Worm (Caenorhabditis elegans): Measurements from ENCODE around the gene F53F4.4.
A peak's percentile ranks its signal among the peaks of the same experiment; 100 is the strongest.

F53F4.4 gene

DNA sequence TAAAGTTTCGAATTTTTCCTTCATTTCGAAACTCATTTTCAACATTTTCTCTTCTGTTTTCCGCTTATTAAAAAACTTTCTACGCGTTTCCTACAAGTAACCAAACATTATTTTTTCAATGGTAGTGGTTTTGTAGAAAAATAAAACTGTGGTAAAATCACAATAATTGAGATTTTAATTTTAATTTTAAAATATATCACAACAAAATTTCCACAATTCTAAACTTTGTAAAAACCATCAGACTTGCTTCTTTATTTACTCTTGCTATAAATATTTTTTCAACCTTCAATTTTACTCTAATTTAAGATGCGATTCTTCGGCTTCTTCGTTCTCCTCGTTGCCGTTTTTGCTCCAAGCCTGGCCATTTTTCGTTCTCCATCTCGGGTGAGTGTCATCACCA is 5.3 kb upstream of the F53F4.4 start, which contains the start of gene F53F4.17:
Gene F53F4.17 (plus strand): TSS at position 301 of the 400 bp plus-strand sequence.
- TF ChIP-seq nhr-28 (tag; optimal IDR thresholded peaks at IDR 0.05) (no peak), M03D4.4 (tag; optimal IDR thresholded peaks at IDR 0.05) (no peak), unc-39 (tag; optimal IDR thresholded peaks at IDR 0.05) (no peak), ceh-43 (GFP tag; optimal IDR thresholded peaks at IDR 0.05) (no peak)

DNA sequence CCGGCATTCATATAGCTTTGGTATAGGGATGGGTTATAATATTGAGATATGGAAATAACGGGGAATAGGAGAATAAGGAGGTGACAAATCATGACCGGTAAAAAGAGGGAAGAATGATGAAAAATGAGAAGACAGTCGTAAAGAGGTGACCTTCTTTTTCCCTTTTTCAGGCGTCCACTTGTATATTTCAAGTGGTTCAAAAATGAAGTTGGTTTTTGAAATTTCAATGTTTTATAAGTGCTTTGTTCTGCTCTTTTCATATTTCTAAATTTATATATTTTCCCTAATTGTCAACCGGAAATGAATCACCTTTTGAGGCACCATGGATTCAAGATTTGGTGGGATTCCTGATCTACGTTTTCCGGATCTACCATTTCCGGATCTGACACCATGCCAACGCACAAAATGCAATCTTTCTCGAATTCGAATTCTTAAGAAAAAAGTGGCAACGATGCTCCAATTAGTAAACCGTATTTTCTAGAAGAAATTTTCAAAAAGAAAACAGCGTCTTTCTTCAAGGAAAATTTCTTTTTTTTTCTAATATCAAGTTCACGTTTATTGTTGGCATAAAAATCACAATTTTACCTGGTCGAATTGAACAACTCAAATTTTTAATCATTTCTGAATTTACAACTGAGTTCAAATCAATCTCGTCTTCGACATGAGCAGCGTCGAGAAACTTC is 3.5 kb upstream of the F53F4.4 start, which contains the start of the genes F53F4.2 and F53F4.18:
Gene F53F4.2 (minus strand): TSS at position 101 of the 683 bp plus-strand sequence.
Gene F53F4.18 (plus strand): TSS at position 633 of the 683 bp plus-strand sequence.
- TF ChIP-seq unc-62 (GFP tag; optimal IDR thresholded peaks at IDR 0.05), result no peak
- TF ChIP-seq nhr-76 (tag; optimal IDR thresholded peaks at IDR 0.05), result no peak
- no peak for TF ChIP-seq sem-2 (GFP tag; optimal IDR thresholded peaks at IDR 0.05)
- no peak for TF ChIP-seq zip-8 (tag; optimal IDR thresholded peaks at IDR 0.05)
- no peak for TF ChIP-seq mep-1 (tag; optimal IDR thresholded peaks at IDR 0.05)
- TF ChIP-seq pha-4 (tag; optimal IDR thresholded peaks at IDR 0.05), result no peak
- TF ChIP-seq nhr-2 (tag; optimal IDR thresholded peaks at IDR 0.05), result no peak
- TF ChIP-seq flh-1 (GFP tag; optimal IDR thresholded peaks at IDR 0.05), result no peak
- no peak for TF ChIP-seq elt-1 (tag; optimal IDR thresholded peaks at IDR 0.05; ENCODE audit: borderline replicate concordance, insufficient read depth)
- TF ChIP-seq ztf-11 (tag; optimal IDR thresholded peaks at IDR 0.05), result no peak
- TF ChIP-seq lsy-2 (tag; optimal IDR thresholded peaks at IDR 0.05), result no peak
- TF ChIP-seq mab-5 (tag; optimal IDR thresholded peaks at IDR 0.05), result no peak
- no peak for TF ChIP-seq bed-3 (GFP tag; optimal IDR thresholded peaks at IDR 0.05)
- no peak for TF ChIP-seq ham-2 (GFP tag; optimal IDR thresholded peaks at IDR 0.05)
- no peak for TF ChIP-seq snpc-4 (tag; optimal IDR thresholded peaks at IDR 0.05)

- TF ChIP-seq cnd-1 (tag; optimal IDR thresholded peaks at IDR 0.05) (no peak), M03D4.4 (tag; optimal IDR thresholded peaks at IDR 0.05) (no peak), nhr-12 (tag; optimal IDR thresholded peaks at IDR 0.05) (no peak), pha-4 (tag; optimal IDR thresholded peaks at IDR 0.05) (no peak), bed-3 (GFP tag; optimal IDR thresholded peaks at IDR 0.05) (no peak), unc-62 (GFP tag; optimal IDR thresholded peaks at IDR 0.05) (no peak), ceh-83 (GFP tag; optimal IDR thresholded peaks at IDR 0.05) (no peak), mls-2 (tag; optimal IDR thresholded peaks at IDR 0.05) (no peak), ceh-39 (tag; optimal IDR thresholded peaks at IDR 0.05) (no peak), nhr-237 (tag; optimal IDR thresholded peaks at IDR 0.05) (no peak), zip-8 (tag; optimal IDR thresholded peaks at IDR 0.05) (no peak), snpc-4 (tag; optimal IDR thresholded peaks at IDR 0.05) (no peak), unc-120 (tag; optimal IDR thresholded peaks at IDR 0.05; ENCODE audit: poor library complexity, severe bottlenecking) (no peak), hlh-1 (tag; optimal IDR thresholded peaks at IDR 0.05) (no peak)
Observed at ce11 chrV:13591504-13592174, 1.5 kb upstream of the F53F4.4 start, which contains the start of gene tbcb-1. tbcb-1 (plus strand) TSS chrV:13592124.

DNA sequence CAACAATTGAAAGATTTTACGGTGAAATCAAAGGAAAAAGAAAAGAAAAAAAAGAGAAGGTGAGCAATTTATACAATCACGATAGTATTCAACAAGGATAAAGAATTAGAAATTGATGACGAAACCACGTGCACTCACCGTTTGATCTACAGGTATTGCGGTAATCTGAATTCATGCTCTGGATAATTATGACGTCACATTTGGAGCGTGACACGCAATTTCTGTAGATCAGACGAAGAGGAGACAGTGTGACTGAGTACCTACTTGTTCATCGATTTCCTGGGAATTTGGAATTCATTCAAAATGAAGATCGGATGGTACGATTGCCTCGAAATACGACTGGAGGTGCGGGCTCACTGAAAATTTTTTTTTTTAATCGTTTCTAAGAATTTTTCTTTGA is 5.2 kb downstream of the F53F4.4 start:
- TF ChIP-seq mls-2 (tag; optimal IDR thresholded peaks at IDR 0.05) (no peak), zip-8 (tag; optimal IDR thresholded peaks at IDR 0.05) (peak; percentile 91)

DNA sequence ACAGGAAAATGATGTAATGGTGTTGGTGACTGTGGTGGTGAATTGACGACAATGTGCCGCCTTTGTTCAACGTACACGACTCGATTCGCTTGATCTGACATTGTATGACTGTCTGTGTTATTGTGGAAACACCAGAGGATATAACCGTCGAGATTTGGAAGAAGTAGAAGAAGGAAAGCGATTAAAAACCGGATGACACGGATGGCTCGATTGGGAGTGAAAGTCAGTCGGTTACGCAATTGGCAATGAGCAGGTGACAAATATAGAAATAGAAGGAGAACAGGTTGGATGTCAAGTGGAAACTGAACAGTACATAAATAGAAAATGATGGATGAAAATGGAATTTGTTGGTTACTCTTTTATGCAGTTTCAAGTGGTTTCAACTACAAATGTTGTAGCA is 7.7 kb downstream of the F53F4.4 start, which contains the start of gene rdy-2:
Gene rdy-2 (minus strand): TSS at position 101 of the 400 bp plus-strand sequence.
- no peak for TF ChIP-seq sptf-1 (tag; optimal IDR thresholded peaks at IDR 0.05)
- no peak for TF ChIP-seq cnd-1 (tag; optimal IDR thresholded peaks at IDR 0.05)
- no peak for TF ChIP-seq mep-1 (tag; optimal IDR thresholded peaks at IDR 0.05)
- no peak for TF ChIP-seq sem-2 (GFP tag; optimal IDR thresholded peaks at IDR 0.05)
- TF ChIP-seq ceh-43 (GFP tag; optimal IDR thresholded peaks at IDR 0.05), result no peak
- TF ChIP-seq nhr-76 (tag; optimal IDR thresholded peaks at IDR 0.05), result no peak
- no peak for TF ChIP-seq mab-5 (tag; optimal IDR thresholded peaks at IDR 0.05)
- no peak for TF ChIP-seq M03D4.4 (tag; optimal IDR thresholded peaks at IDR 0.05)
- no peak for TF ChIP-seq zip-8 (tag; optimal IDR thresholded peaks at IDR 0.05)

Measured in whole organism, mixed stage, embryonic.